Worm (Caenorhabditis elegans): Measurements from ENCODE around the gene str-146.

DNA sequence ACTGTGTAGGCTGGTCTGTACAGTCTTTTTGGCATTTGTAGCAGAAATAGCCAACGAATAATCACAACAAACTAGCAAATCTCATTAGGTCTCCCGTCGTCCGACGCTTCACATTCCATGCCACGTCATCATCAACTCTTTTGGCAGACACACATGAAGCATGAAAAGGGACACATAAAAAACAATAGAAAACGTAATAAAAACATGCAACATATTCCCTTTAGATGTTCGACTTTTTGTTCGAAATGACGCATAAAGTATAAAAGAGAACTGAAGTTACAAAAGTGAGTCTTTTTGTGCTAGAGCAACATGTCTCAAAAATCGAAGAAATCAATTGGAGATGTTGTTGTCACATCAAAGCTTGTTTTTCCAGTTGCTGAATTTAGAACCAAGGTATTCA is 43.4 kb downstream of the str-146 start, which contains the start of gene sth-1:
- no peak for TF ChIP-seq mdl-1 (tag; optimal IDR thresholded peaks at IDR 0.05)
- TF ChIP-seq ztf-11 (tag; optimal IDR thresholded peaks at IDR 0.05): no peak
- no peak for TF ChIP-seq pha-4 (tag; optimal IDR thresholded peaks at IDR 0.05)
- no peak for TF ChIP-seq jun-1 (tag; optimal IDR thresholded peaks at IDR 0.05)
- TF ChIP-seq skn-1 (tag; optimal IDR thresholded peaks at IDR 0.05): no peak
- TF ChIP-seq nhr-23 (tag; optimal IDR thresholded peaks at IDR 0.05): no peak
- TF ChIP-seq elt-2 (tag; optimal IDR thresholded peaks at IDR 0.05): no peak
- TF ChIP-seq nfya-1 (tag; optimal IDR thresholded peaks at IDR 0.05; ENCODE audit: insufficient read depth): no peak
- no peak for TF ChIP-seq ama-1 (optimal IDR thresholded peaks at IDR 0.05)
- no peak for TF ChIP-seq snpc-4 (tag; optimal IDR thresholded peaks at IDR 0.05)
- no peak for TF ChIP-seq nhr-76 (tag; optimal IDR thresholded peaks at IDR 0.05)
- no peak for TF ChIP-seq unc-62 (GFP tag; optimal IDR thresholded peaks at IDR 0.05)
- TF ChIP-seq ceh-28 (tag; optimal IDR thresholded peaks at IDR 0.05): no peak
- no peak for TF ChIP-seq ztf-4 (tag; optimal IDR thresholded peaks at IDR 0.05)

All from whole organism, L3 larva.